Fruit fly (Drosophila melanogaster) whole organism, adult: ENCODE data around the gene Eip74EF.

Experiments used
- CG12768 ChIP-seq: fragments of 200-800 bp; sonication (Bioruptor generic); optimal IDR thresholded peaks from 2 replicates; lab custom pipeline; 2017; ENCODE audit warnings: missing biosample characterization, missing genetic modification characterization, mild to moderate bottlenecking, moderate library complexity, missing genetic modification reagents
- CG5204 ChIP-seq: fragments of 200-800 bp; sonication (Bioruptor generic); optimal IDR thresholded peaks from 2 replicates; lab custom pipeline; 2016; ENCODE audit warnings: missing biosample characterization, missing genetic modification characterization
- kay ChIP-seq: fragments of 200-800 bp; sonication (Bioruptor generic); peaks from one replicate; lab custom pipeline; 2016; ENCODE audit warnings: missing biosample characterization, missing genetic modification characterization, borderline replicate concordance

dm6 chr3L:17608185-17609067 lies 10.7 kb downstream of the Eip74EF start:
- TF ChIP-seq CG5204, result no peak
- TF ChIP-seq CG12768 (GFP tag; lab: Kevin White, UChicago), result no peak
- no peak for TF ChIP-seq kay (GFP tag; lab: Kevin White, UChicago)
